Worm (Caenorhabditis elegans) whole organism, L3 larva: ENCODE data around the gene C05C10.5.

Experiments
- R02D3.7 ChIP-seq: fragments of 150-350 bp; optimal IDR thresholded peaks from 2 replicates; lab custom pipeline; 2014; ENCODE audit warnings: missing biosample characterization, missing genetic modification characterization
- ZK546.5 ChIP-seq: sonication (generic microtip); optimal IDR thresholded peaks from 2 replicates; lab custom pipeline; 2017; ENCODE audit warnings: missing biosample characterization, missing genetic modification characterization
- ama-1 ChIP-seq: fragments of 150-350 bp; optimal IDR thresholded peaks from 2 replicates; lab custom pipeline; 2018
- ceh-16 ChIP-seq: sonication (generic microtip); optimal IDR thresholded peaks from 2 replicates; lab custom pipeline; 2017; ENCODE audit warnings: missing biosample characterization, missing genetic modification characterization
- ceh-28 ChIP-seq: fragments of 150-350 bp; optimal IDR thresholded peaks from 2 replicates; lab custom pipeline; 2014; ENCODE audit warnings: missing biosample characterization, missing genetic modification reagents, missing genetic modification characterization
- ceh-9 ChIP-seq: sonication (generic microtip); optimal IDR thresholded peaks from 2 replicates; lab custom pipeline; 2018; ENCODE audit warnings: missing biosample characterization, missing genetic modification characterization
- daf-12 ChIP-seq: fragments of 150-350 bp; optimal IDR thresholded peaks from 2 replicates; lab custom pipeline; 2014; ENCODE audit warnings: missing biosample characterization, missing genetic modification reagents, missing genetic modification characterization
- egl-27 ChIP-seq: sonication (generic microtip); optimal IDR thresholded peaks from 4 replicates; lab custom pipeline; 2017; ENCODE audit warnings: missing biosample characterization, missing genetic modification reagents, missing genetic modification characterization
- egl-5 ChIP-seq: fragments of 150-350 bp; optimal IDR thresholded peaks from 2 replicates; lab custom pipeline; 2017; ENCODE audit warnings: missing biosample characterization, missing genetic modification reagents, missing genetic modification characterization, inconsistent platforms
- elt-1 ChIP-seq: fragments of 150-350 bp; optimal IDR thresholded peaks from 2 replicates; lab custom pipeline; 2014; ENCODE audit warnings: missing biosample characterization, missing genetic modification characterization
- elt-2 ChIP-seq: sonication (generic microtip); optimal IDR thresholded peaks from 2 replicates; lab custom pipeline; 2016; ENCODE audit warnings: missing genetic modification reagents, mild to moderate bottlenecking, missing genetic modification characterization, missing compliant biosample characterization
- elt-3 ChIP-seq, 3 experiments: fragments of 150-350 bp in 1 of 3; sonication (generic microtip) in 2 of 3; optimal IDR thresholded peaks; 2 replicates in 2 of 3; 4 replicates in 1 of 3; lab custom pipeline; 2014 to 2017; ENCODE audit warnings: missing biosample characterization in 3 of 3, missing genetic modification characterization in 3 of 3
- eor-1 ChIP-seq, 2 experiments: fragments of 150-350 bp; optimal IDR thresholded peaks; 2 replicates each; lab custom pipeline; 2014 to 2018; ENCODE audit warnings: missing biosample characterization in 2 of 2, missing genetic modification characterization in 2 of 2
- fkh-10 ChIP-seq: sonication (generic microtip); optimal IDR thresholded peaks from 2 replicates; lab custom pipeline; 2017; ENCODE audit warnings: missing biosample characterization, missing genetic modification reagents, missing genetic modification characterization
- fkh-2 ChIP-seq: fragments of 150-350 bp; optimal IDR thresholded peaks from 2 replicates; lab custom pipeline; 2014; ENCODE audit warnings: missing biosample characterization, missing genetic modification reagents, missing genetic modification characterization
- fos-1 ChIP-seq: fragments of 150-350 bp; optimal IDR thresholded peaks from 2 replicates; lab custom pipeline; 2014; ENCODE audit warnings: missing biosample characterization, missing genetic modification characterization
- hmg-11 ChIP-seq: sonication (generic microtip); optimal IDR thresholded peaks from 2 replicates; lab custom pipeline; 2016; ENCODE audit warnings: missing genetic modification characterization, missing compliant biosample characterization
- jun-1 ChIP-seq: fragments of 150-350 bp; optimal IDR thresholded peaks from 2 replicates; lab custom pipeline; 2014; ENCODE audit warnings: missing biosample characterization, missing genetic modification reagents, missing genetic modification characterization
- lin-15B ChIP-seq: fragments of 150-350 bp; optimal IDR thresholded peaks from 2 replicates; lab custom pipeline; 2014; ENCODE audit warnings: missing biosample characterization, missing genetic modification characterization
- lin-39 ChIP-seq: fragments of 150-350 bp; optimal IDR thresholded peaks from 2 replicates; lab custom pipeline; 2018; ENCODE audit warnings: missing biosample characterization, missing genetic modification reagents, missing genetic modification characterization
- lsy-12 ChIP-seq: sonication (generic microtip); optimal IDR thresholded peaks from 2 replicates; lab custom pipeline; 2016; ENCODE audit warnings: mild to moderate bottlenecking, missing genetic modification characterization, missing compliant biosample characterization
- mdl-1 ChIP-seq: fragments of 150-350 bp; optimal IDR thresholded peaks from 2 replicates; lab custom pipeline; 2014; ENCODE audit warnings: missing biosample characterization, missing genetic modification characterization
- mml-1 ChIP-seq: fragments of 150-350 bp; sonication (generic microtip); optimal IDR thresholded peaks from 3 replicates; lab custom pipeline; 2014; ENCODE audit warnings: missing biosample characterization, missing genetic modification characterization
- nfya-1 ChIP-seq: sonication (generic microtip); optimal IDR thresholded peaks from 2 replicates; lab custom pipeline; 2017; ENCODE audit warnings: missing genetic modification characterization, mild to moderate bottlenecking, missing compliant biosample characterization, antibody characterized with exemption, moderate library complexity; ENCODE audit not compliant: insufficient read depth
- nhr-11 ChIP-seq: fragments of 150-350 bp; optimal IDR thresholded peaks from 2 replicates; lab custom pipeline; 2014; ENCODE audit warnings: missing biosample characterization, missing genetic modification characterization
- nhr-12 ChIP-seq: fragments of 150-350 bp; optimal IDR thresholded peaks from 2 replicates; lab custom pipeline; 2014; ENCODE audit warnings: missing biosample characterization, missing genetic modification characterization
- nhr-23 ChIP-seq: fragments of 150-350 bp; optimal IDR thresholded peaks from 2 replicates; lab custom pipeline; 2014; ENCODE audit warnings: missing biosample characterization, missing genetic modification reagents, missing genetic modification characterization
- nhr-237 ChIP-seq: fragments of 150-350 bp; optimal IDR thresholded peaks from 2 replicates; lab custom pipeline; 2014; ENCODE audit warnings: missing biosample characterization, missing genetic modification characterization
- nhr-25 ChIP-seq: sonication (generic microtip); optimal IDR thresholded peaks from 2 replicates; lab custom pipeline; 2017; ENCODE audit warnings: missing biosample characterization, missing genetic modification characterization
- nhr-28 ChIP-seq: fragments of 150-350 bp; optimal IDR thresholded peaks from 2 replicates; lab custom pipeline; 2014; ENCODE audit warnings: missing biosample characterization, missing genetic modification characterization
- nhr-43 ChIP-seq: sonication (generic microtip); optimal IDR thresholded peaks from 2 replicates; lab custom pipeline; 2016; ENCODE audit warnings: mild to moderate bottlenecking, missing genetic modification characterization, missing compliant biosample characterization; ENCODE audit not compliant: poor library complexity, severe bottlenecking
- nhr-67 ChIP-seq: fragments of 150-350 bp; optimal IDR thresholded peaks from 2 replicates; lab custom pipeline; 2014; ENCODE audit warnings: missing biosample characterization, missing genetic modification characterization
- nhr-76 ChIP-seq: fragments of 150-350 bp; sonication (generic microtip); optimal IDR thresholded peaks from 5 replicates; lab custom pipeline; 2014; ENCODE audit warnings: missing biosample characterization, missing genetic modification characterization
- nhr-77 ChIP-seq: fragments of 150-350 bp; optimal IDR thresholded peaks from 2 replicates; lab custom pipeline; 2014; ENCODE audit warnings: missing biosample characterization, missing genetic modification characterization
- pha-4 ChIP-seq: fragments of 150-350 bp; optimal IDR thresholded peaks from 2 replicates; lab custom pipeline; 2014; ENCODE audit warnings: missing biosample characterization, missing genetic modification reagents, missing genetic modification characterization
- pqm-1 ChIP-seq: fragments of 150-350 bp; optimal IDR thresholded peaks from 2 replicates; lab custom pipeline; 2017; ENCODE audit warnings: missing biosample characterization, missing genetic modification characterization, inconsistent platforms
- skn-1 ChIP-seq: fragments of 150-350 bp; optimal IDR thresholded peaks from 2 replicates; lab custom pipeline; 2014; ENCODE audit warnings: missing biosample characterization, missing genetic modification characterization
- snpc-4 ChIP-seq: fragments of 150-350 bp; optimal IDR thresholded peaks from 2 replicates; lab custom pipeline; 2014; ENCODE audit warnings: missing biosample characterization, missing genetic modification characterization
- tbx-2 ChIP-seq: sonication (generic microtip); optimal IDR thresholded peaks from 2 replicates; lab custom pipeline; 2016; ENCODE audit warnings: mild to moderate bottlenecking, missing genetic modification characterization, missing compliant biosample characterization
- unc-39 ChIP-seq: sonication (generic microtip); optimal IDR thresholded peaks from 4 replicates; lab custom pipeline; 2017; ENCODE audit warnings: missing biosample characterization, missing genetic modification characterization
- unc-62 ChIP-seq: fragments of 150-350 bp; sonication (generic microtip); optimal IDR thresholded peaks from 4 replicates; lab custom pipeline; 2014; ENCODE audit warnings: missing biosample characterization, missing genetic modification reagents, missing genetic modification characterization
- zag-1 ChIP-seq: fragments of 150-350 bp; optimal IDR thresholded peaks from 2 replicates; lab custom pipeline; 2014; ENCODE audit warnings: missing biosample characterization, missing genetic modification characterization

The C05C10.5 gene

DNA sequence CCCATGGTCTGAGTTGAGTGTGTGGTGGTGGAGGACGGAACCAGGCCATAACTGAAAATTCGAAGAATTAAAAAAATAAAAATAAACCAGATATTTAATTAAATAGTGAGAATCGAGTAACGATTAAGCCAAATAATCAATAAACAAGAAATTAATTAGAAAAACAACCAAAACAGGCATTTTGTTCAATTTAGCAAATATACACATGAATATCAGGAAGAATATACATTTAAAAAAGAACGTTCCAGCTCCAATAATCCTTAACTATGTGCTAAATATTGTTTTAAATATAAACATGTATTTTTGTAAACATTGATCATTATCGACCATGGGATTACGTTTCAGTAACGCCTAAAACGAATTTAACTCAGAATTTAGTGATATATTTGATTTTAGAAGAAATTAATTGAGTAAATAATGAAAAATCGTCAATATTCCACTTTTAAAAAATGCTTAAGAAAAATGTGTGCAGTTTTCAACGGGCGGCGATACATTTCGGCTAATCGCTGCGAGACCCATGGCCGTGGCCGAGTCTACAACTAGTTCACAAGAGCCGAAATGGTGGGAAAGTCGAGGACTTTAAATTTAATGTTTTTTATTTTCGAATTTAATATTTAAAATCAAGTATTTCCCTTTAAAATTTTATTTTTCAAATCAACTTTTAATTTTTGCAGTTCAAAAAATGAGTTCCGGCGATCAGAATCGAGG, 29.3 kb downstream of the C05C10.5 start, which contains the start of the genes R53.4 and psf-1 (continued):
- TF ChIP-seq nhr-237 (tag; lab: Kevin White, UChicago) (no peak), skn-1 (tag; lab: Kevin White, UChicago) (no peak), ceh-16 (tag; lab: Kevin White, UChicago) (no peak), pqm-1 (tag; lab: Kevin White, UChicago) (peak; percentile 49)

DNA sequence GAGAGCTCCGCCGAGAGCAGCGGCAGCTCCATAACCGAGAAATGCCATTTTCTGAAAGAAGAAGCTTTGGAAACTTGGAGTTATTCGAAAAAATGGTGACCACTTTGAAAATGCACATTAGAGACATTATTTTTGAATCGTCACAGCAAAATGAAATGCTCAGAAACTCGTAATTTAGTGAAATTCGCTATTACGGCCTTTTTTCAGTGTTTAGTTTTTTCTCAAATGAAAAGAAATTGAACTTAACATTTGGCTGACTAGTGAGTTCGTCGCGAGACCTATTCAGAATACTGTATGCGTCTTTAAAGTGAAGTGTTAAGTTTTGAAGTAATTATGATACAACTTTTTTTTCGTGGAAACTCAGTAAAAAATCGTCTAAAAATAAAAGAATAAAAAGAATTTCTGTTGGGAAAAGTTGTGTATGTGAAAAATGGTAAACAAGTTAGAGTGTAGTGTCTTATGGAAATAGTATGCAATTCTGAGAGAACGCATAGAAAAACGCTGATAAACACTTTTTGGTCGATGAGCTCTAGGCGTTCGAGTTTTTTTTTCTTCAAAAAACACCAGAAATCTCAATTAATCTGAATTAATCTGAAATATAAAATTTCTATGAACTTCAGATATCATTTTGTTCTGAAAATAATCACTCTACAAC, 31.7 kb downstream of the C05C10.5 start, which contains the start of gene R53.5:
Gene R53.5, minus strand, starts transcription at position 51 of the 655 bp plus-strand sequence.
- TF ChIP-seq elt-2 (tag; lab: Kevin White, UChicago): peak; percentile 27
- no peak for TF ChIP-seq nhr-12 (tag; lab: Kevin White, UChicago)
- peak; percentile 83 for TF ChIP-seq pha-4 (tag; lab: Kevin White, UChicago)
- TF ChIP-seq ceh-16 (tag; lab: Kevin White, UChicago): no peak
- peak; percentile 61 for TF ChIP-seq pqm-1 (tag; lab: Kevin White, UChicago)
- TF ChIP-seq nhr-237 (tag; lab: Kevin White, UChicago): no peak

DNA sequence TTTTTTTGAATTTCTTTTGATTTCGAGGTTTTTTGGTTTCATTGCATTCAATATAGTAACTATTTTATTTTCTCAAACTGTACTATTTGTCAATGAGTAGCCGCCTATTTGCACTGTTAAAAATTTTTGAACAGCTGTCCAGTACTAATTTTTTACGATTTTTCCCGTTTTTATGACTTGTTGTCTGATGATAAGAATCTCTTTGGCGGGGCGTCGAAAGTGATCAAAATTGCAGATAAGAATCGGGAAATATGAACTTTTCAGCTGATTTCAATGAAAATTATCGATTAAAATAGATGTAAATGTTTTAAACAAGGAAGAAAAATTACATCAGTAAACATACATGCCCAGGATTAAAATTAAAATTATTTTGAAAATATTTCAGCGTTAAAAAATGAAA, 35.4 kb downstream of the C05C10.5 start:
- TF ChIP-seq ceh-28 (tag; lab: Kevin White, UChicago): peak; percentile 48
- TF ChIP-seq nhr-25 (tag; lab: Kevin White, UChicago): no peak
- TF ChIP-seq elt-2 (tag; lab: Kevin White, UChicago): peak; percentile 89
- no peak for TF ChIP-seq ZK546.5 (tag; lab: Kevin White, UChicago)
- no peak for TF ChIP-seq nfya-1 (tag; lab: Kevin White, UChicago)
- TF ChIP-seq elt-1 (tag; lab: Kevin White, UChicago): peak; percentile 80
- no peak for TF ChIP-seq nhr-12 (tag; lab: Kevin White, UChicago)
- TF ChIP-seq lin-15B (tag; lab: Kevin White, UChicago): no peak
- no peak for TF ChIP-seq eor-1 (tag; optimal IDR thresholded peaks at IDR 0.05; lab: Kevin White, UChicago)
- TF ChIP-seq pha-4 (tag; lab: Kevin White, UChicago): peak; percentile 43
- TF ChIP-seq pqm-1 (tag; lab: Kevin White, UChicago): peak; percentile 82
- no peak for TF ChIP-seq unc-62
- TF ChIP-seq, all 47 proteins: peak for 5

DNA sequence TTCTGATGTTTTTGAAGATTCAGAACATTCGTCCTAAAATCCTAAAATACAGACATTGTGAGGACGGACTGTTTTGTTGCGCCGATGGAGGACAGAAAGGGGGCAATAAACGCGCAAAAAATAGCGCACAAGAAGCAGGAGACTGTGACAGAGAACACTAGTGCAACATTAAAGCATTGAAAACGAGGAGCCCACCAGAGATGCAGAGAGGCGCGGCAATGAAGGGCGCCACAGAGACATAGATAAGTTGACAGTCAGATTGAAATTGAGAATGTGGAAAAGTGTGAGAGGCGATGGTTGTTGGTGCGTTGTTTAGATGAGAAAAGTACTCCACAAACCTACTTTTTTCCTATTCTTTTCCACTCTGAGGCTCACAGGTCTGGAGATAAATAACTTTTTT, 36.1 kb downstream of the C05C10.5 start, which contains the start of gene aakg-5:
Gene aakg-5, minus strand, starts transcription at position 159 of the 400 bp plus-strand sequence.
- TF ChIP-seq fos-1 (tag; lab: Kevin White, UChicago): no peak
- no peak for TF ChIP-seq nhr-237 (tag; lab: Kevin White, UChicago)
- TF ChIP-seq daf-12 (tag; lab: Kevin White, UChicago): no peak
- TF ChIP-seq nhr-67 (tag; lab: Kevin White, UChicago): no peak
- no peak for TF ChIP-seq ceh-9
- no peak for TF ChIP-seq ceh-16 (tag; lab: Kevin White, UChicago)
- no peak for TF ChIP-seq ama-1 (lab: Kevin White, UChicago)
- peak; percentile 96 for TF ChIP-seq pha-4 (tag; lab: Kevin White, UChicago)
- TF ChIP-seq nhr-11 (tag; lab: Kevin White, UChicago): no peak
- TF ChIP-seq elt-2 (tag; lab: Kevin White, UChicago): peak; percentile 87
- TF ChIP-seq egl-27: peak; percentile 56
- TF ChIP-seq nhr-76 (tag; lab: Kevin White, UChicago): no peak
- TF ChIP-seq tbx-2 (tag; lab: Kevin White, UChicago): peak; percentile 34
- peak; percentile 84 for TF ChIP-seq jun-1 (tag; lab: Kevin White, UChicago)
- TF ChIP-seq lin-15B (tag; lab: Kevin White, UChicago): peak; percentile 63
- TF ChIP-seq R02D3.7 (tag; lab: Kevin White, UChicago): peak; percentile 53
- peak; percentile 78 for TF ChIP-seq lin-39 (tag; lab: Kevin White, UChicago)
- TF ChIP-seq nhr-43 (tag; lab: Kevin White, UChicago): peak; percentile 48
- peak; percentile 94 for TF ChIP-seq hmg-11 (tag; lab: Kevin White, UChicago)
- TF ChIP-seq nhr-28: no peak
- TF ChIP-seq mdl-1 (tag; lab: Kevin White, UChicago): no peak
- no peak for TF ChIP-seq unc-39 (tag; lab: Kevin White, UChicago)
- no peak for TF ChIP-seq zag-1 (tag; lab: Kevin White, UChicago)
- peak; percentile 90 for TF ChIP-seq nfya-1 (tag; lab: Kevin White, UChicago)
- peak; percentile 89 for TF ChIP-seq nhr-25 (tag; lab: Kevin White, UChicago)
- TF ChIP-seq nhr-23 (tag; lab: Kevin White, UChicago): peak; percentile 95
- no peak for TF ChIP-seq lsy-12
- peak in 1 of 3 experiments; percentile 21 for TF ChIP-seq elt-3 (tag; optimal IDR thresholded peaks at IDR 0.05; lab: Kevin White, UChicago)
- peak; percentile 77 for TF ChIP-seq ceh-28 (tag; lab: Kevin White, UChicago)
- TF ChIP-seq elt-1 (tag; lab: Kevin White, UChicago): peak; percentile 82
- TF ChIP-seq fkh-2: no peak
- TF ChIP-seq egl-5 (tag; lab: Kevin White, UChicago): peak; percentile 93
- TF ChIP-seq eor-1 (tag; optimal IDR thresholded peaks at IDR 0.05; lab: Kevin White, UChicago): no peak
- no peak for TF ChIP-seq mml-1 (tag; lab: Kevin White, UChicago)
- peak; percentile 17 for TF ChIP-seq snpc-4
- TF ChIP-seq nhr-77 (tag; lab: Kevin White, UChicago): no peak
- no peak for TF ChIP-seq fkh-10 (GFP tag; lab: Kevin White, UChicago)
- peak; percentile 93 for TF ChIP-seq pqm-1 (tag; lab: Kevin White, UChicago)
